Worm (Caenorhabditis elegans) whole organism, L4 larva: Measurements from ENCODE around the gene B0303.4.

ENCODE experiments used
- D1046.2 ChIP-seq: fragments of 200-800 bp; sonication (Bioruptor generic); IDR thresholded peaks from 2 replicates; pipeline ENCODE4 v1.3.6; 2022; ENCODE audit warnings: missing genetic modification characterization, missing compliant biosample characterization
- F26F4.8 ChIP-seq: fragments of 200-800 bp; sonication (Bioruptor generic); conservative IDR thresholded peaks from 2 replicates; pipeline ENCODE4 v1.3.6; 2022; ENCODE audit warnings: missing genetic modification characterization, missing compliant biosample characterization
- F37D6.2 ChIP-seq: sonication (generic microtip); optimal IDR thresholded peaks from 2 replicates; lab custom pipeline; 2016; ENCODE audit warnings: mild to moderate bottlenecking, missing genetic modification characterization, missing compliant biosample characterization
- R02D3.7 ChIP-seq: fragments of 150-350 bp; sonication (generic microtip); optimal IDR thresholded peaks from 3 replicates; lab custom pipeline; 2014; ENCODE audit warnings: missing biosample characterization, missing genetic modification characterization
- T20F7.1 ChIP-seq: fragments of 200-800 bp; sonication (Bioruptor generic); optimal IDR thresholded peaks from 2 replicates; lab custom pipeline; 2018; ENCODE audit warnings: mild to moderate bottlenecking, missing genetic modification characterization, missing compliant biosample characterization
- T26A8.4 ChIP-seq: fragments of 200-800 bp; sonication (Bioruptor generic); IDR thresholded peaks from 2 replicates; pipeline ENCODE4 v1.3.6; 2022; ENCODE audit warnings: missing genetic modification characterization, missing compliant biosample characterization
- Y48G9A.11 ChIP-seq: fragments of 200-800 bp; sonication (Bioruptor generic); IDR thresholded peaks from 2 replicates; pipeline ENCODE4 v1.3.6; 2022; ENCODE audit warnings: missing genetic modification reagents, missing genetic modification characterization, missing compliant biosample characterization
- aha-1 ChIP-seq: fragments of 150-350 bp; peaks from one replicate; lab custom pipeline; 2014; ENCODE audit warnings: missing biosample characterization, missing genetic modification characterization
- aly-2 ChIP-seq: sonication (generic microtip); optimal IDR thresholded peaks from 2 replicates; lab custom pipeline; 2018; ENCODE audit warnings: missing biosample characterization, missing genetic modification characterization
- attf-4 ChIP-seq: sonication (generic microtip); optimal IDR thresholded peaks from 3 replicates; lab custom pipeline; 2017; ENCODE audit warnings: missing biosample characterization, missing genetic modification characterization
- ceh-20 ChIP-seq: fragments of 200-800 bp; sonication (Bioruptor generic); IDR thresholded peaks from 2 replicates; pipeline ENCODE4 v1.3.6; 2022; ENCODE audit warnings: missing genetic modification reagents, missing genetic modification characterization, missing compliant biosample characterization
- ceh-82 ChIP-seq: sonication (generic microtip); optimal IDR thresholded peaks from 2 replicates; lab custom pipeline; 2017; ENCODE audit warnings: missing biosample characterization, missing genetic modification characterization
- ces-1 ChIP-seq: fragments of 150-350 bp; sonication (generic microtip); optimal IDR thresholded peaks from 4 replicates; lab custom pipeline; 2014; ENCODE audit warnings: missing biosample characterization, missing genetic modification reagents, missing genetic modification characterization
- ctbp-1 ChIP-seq: fragments of 200-800 bp; sonication (Bioruptor generic); IDR thresholded peaks from 2 replicates; pipeline ENCODE4 v1.3.6; 2022; ENCODE audit warnings: missing genetic modification reagents, missing genetic modification characterization, missing compliant biosample characterization
- daf-16 ChIP-seq, 3 experiments: sonication (generic microtip); optimal IDR thresholded peaks; 2 replicates each; lab custom pipeline; 2016 to 2017; ENCODE audit warnings: missing genetic modification characterization in 3 of 3, missing genetic modification reagents in 3 of 3, mild to moderate bottlenecking in 2 of 3, missing compliant biosample characterization in 2 of 3, missing biosample characterization in 1 of 3, moderate library complexity in 1 of 3
- daf-19 ChIP-seq: fragments of 200-800 bp; sonication (Bioruptor generic); conservative IDR thresholded peaks from 2 replicates; pipeline ENCODE4 v1.3.6; 2022; ENCODE audit warnings: missing genetic modification characterization, missing compliant biosample characterization
- dmd-8 ChIP-seq: fragments of 200-800 bp; sonication (Bioruptor generic); IDR thresholded peaks from 2 replicates; pipeline ENCODE4 v1.3.6; 2022; ENCODE audit warnings: missing genetic modification characterization, missing compliant biosample characterization
- dmd-9 ChIP-seq: fragments of 200-800 bp; sonication (Bioruptor generic); IDR thresholded peaks from 2 replicates; pipeline ENCODE4 v1.3.6; 2022; ENCODE audit warnings: missing genetic modification reagents, missing genetic modification characterization, missing compliant biosample characterization
- dve-1 ChIP-seq: sonication (generic microtip); optimal IDR thresholded peaks from 2 replicates; lab custom pipeline; 2017; ENCODE audit warnings: antibody characterized with exemption, mild to moderate bottlenecking, missing genetic modification characterization, missing compliant biosample characterization; ENCODE audit not compliant: insufficient read depth
- egl-27 ChIP-seq: sonication (generic microtip); optimal IDR thresholded peaks from 3 replicates; lab custom pipeline; 2017; ENCODE audit warnings: missing biosample characterization, missing genetic modification reagents, missing genetic modification characterization
- gei-8 ChIP-seq: fragments of 200-800 bp; sonication (Bioruptor generic); optimal IDR thresholded peaks from 2 replicates; lab custom pipeline; 2018; ENCODE audit warnings: mild to moderate bottlenecking, missing genetic modification characterization, missing compliant biosample characterization
- hlh-30 ChIP-seq: sonication (generic microtip); optimal IDR thresholded peaks from 2 replicates; lab custom pipeline; 2017; ENCODE audit warnings: antibody characterized with exemption, mild to moderate bottlenecking, missing genetic modification characterization, missing compliant biosample characterization; ENCODE audit not compliant: insufficient read depth
- hmg-1.1 ChIP-seq: fragments of 200-800 bp; sonication (Bioruptor generic); IDR thresholded peaks from 2 replicates; pipeline ENCODE4 v1.3.6; 2022; ENCODE audit warnings: missing genetic modification reagents, missing genetic modification characterization, missing compliant biosample characterization
- jun-1 ChIP-seq: fragments of 150-350 bp; optimal IDR thresholded peaks from 2 replicates; lab custom pipeline; 2014; ENCODE audit warnings: missing biosample characterization, missing genetic modification reagents, missing genetic modification characterization
- lin-29 ChIP-seq: fragments of 200-800 bp; sonication (Bioruptor generic); IDR thresholded peaks from 2 replicates; pipeline ENCODE4 v1.3.6; 2022; ENCODE audit warnings: missing genetic modification reagents, missing genetic modification characterization, missing compliant biosample characterization
- lir-3 ChIP-seq: sonication (generic microtip); optimal IDR thresholded peaks from 2 replicates; lab custom pipeline; 2016; ENCODE audit warnings: mild to moderate bottlenecking, missing genetic modification characterization, missing compliant biosample characterization
- lsy-2 ChIP-seq, 2 experiments: fragments of 150-350 bp in 1 of 2; sonication (generic microtip) in 1 of 2; optimal IDR thresholded peaks; 2 replicates each; lab custom pipeline; 2014 to 2017; ENCODE audit warnings: missing biosample characterization in 2 of 2, missing genetic modification characterization in 2 of 2
- mdl-1 ChIP-seq, 2 experiments: fragments of 150-350 bp in 1 of 2; sonication (generic microtip) in 1 of 2; optimal IDR thresholded peaks; 2 replicates each; lab custom pipeline; 2014 to 2017; ENCODE audit warnings: missing biosample characterization in 2 of 2, missing genetic modification characterization in 2 of 2
- mdt-29 ChIP-seq: fragments of 200-800 bp; sonication (Bioruptor generic); IDR thresholded peaks from 2 replicates; pipeline ENCODE4 v1.3.6; 2022; ENCODE audit warnings: missing genetic modification reagents, missing genetic modification characterization, missing compliant biosample characterization
- mes-2 ChIP-seq: sonication (generic microtip); optimal IDR thresholded peaks from 2 replicates; lab custom pipeline; 2016; ENCODE audit warnings: missing genotype, mild to moderate bottlenecking, missing genetic modification characterization, missing compliant biosample characterization; ENCODE audit not compliant: poor library complexity, severe bottlenecking
- nhr-237 ChIP-seq: sonication (generic microtip); optimal IDR thresholded peaks from 2 replicates; lab custom pipeline; 2017; ENCODE audit warnings: missing biosample characterization, missing genetic modification characterization
- nhr-28 ChIP-seq: fragments of 150-350 bp; optimal IDR thresholded peaks from 2 replicates; lab custom pipeline; 2014; ENCODE audit warnings: missing biosample characterization, missing genetic modification characterization
- nhr-77 ChIP-seq: fragments of 150-350 bp; optimal IDR thresholded peaks from 2 replicates; lab custom pipeline; 2014; ENCODE audit warnings: missing biosample characterization, missing genetic modification characterization
- php-3 ChIP-seq: fragments of 200-800 bp; sonication (Bioruptor generic); IDR thresholded peaks from 2 replicates; pipeline ENCODE4 v1.3.6; 2022; ENCODE audit warnings: missing genetic modification reagents, missing genetic modification characterization, missing compliant biosample characterization
- pqm-1 ChIP-seq: sonication (generic microtip); optimal IDR thresholded peaks from 2 replicates; lab custom pipeline; 2017; ENCODE audit warnings: missing biosample characterization, missing genetic modification characterization
- rbr-2 ChIP-seq: sonication (generic microtip); optimal IDR thresholded peaks from 2 replicates; lab custom pipeline; 2016; ENCODE audit warnings: missing genotype, missing genetic modification characterization, missing compliant biosample characterization
- sdz-12 ChIP-seq: fragments of 200-800 bp; sonication (Bioruptor generic); optimal IDR thresholded peaks from 2 replicates; lab custom pipeline; 2018; ENCODE audit warnings: mild to moderate bottlenecking, missing genetic modification characterization, missing compliant biosample characterization
- set-16 ChIP-seq: fragments of 200-800 bp; sonication (Bioruptor generic); IDR thresholded peaks from 2 replicates; pipeline ENCODE4 v1.3.6; 2022; ENCODE audit warnings: missing genetic modification reagents, missing genetic modification characterization, missing compliant biosample characterization
- skn-1 ChIP-seq: fragments of 150-350 bp; optimal IDR thresholded peaks from 2 replicates; lab custom pipeline; 2014; ENCODE audit warnings: missing biosample characterization, missing genetic modification characterization
- vab-7 ChIP-seq: fragments of 200-800 bp; sonication (Bioruptor generic); IDR thresholded peaks from 2 replicates; pipeline ENCODE4 v1.3.6; 2022; ENCODE audit warnings: missing genetic modification reagents, missing genetic modification characterization, missing compliant biosample characterization
- zfp-2 ChIP-seq: sonication (generic microtip); optimal IDR thresholded peaks from 2 replicates; lab custom pipeline; 2016; ENCODE audit warnings: mild to moderate bottlenecking, missing genetic modification characterization, missing compliant biosample characterization
- ztf-11 ChIP-seq: fragments of 150-350 bp; optimal IDR thresholded peaks from 2 replicates; lab custom pipeline; 2014; ENCODE audit warnings: missing biosample characterization, missing genetic modification characterization

B0303.4 gene

ce11 chrIII:8710310-8710709 lies 20.7 kb downstream of the B0303.4 start, which contains the start of gene B0303.11:
Gene B0303.11 (minus strand): TSS chrIII:8710410.
- TF ChIP-seq mdt-29 (GFP tag; lab: Robert Waterston, UW) (no peak), T26A8.4 (GFP tag; lab: Robert Waterston, UW) (no peak), skn-1 (tag; lab: Kevin White, UChicago) (no peak), ceh-82 (tag; lab: Kevin White, UChicago) (no peak), aha-1 (tag; lab: Kevin White, UChicago) (peak; percentile 18), vab-7 (GFP tag; lab: Robert Waterston, UW) (no peak), hmg-1.1 (GFP tag; lab: Robert Waterston, UW) (no peak)

DNA sequence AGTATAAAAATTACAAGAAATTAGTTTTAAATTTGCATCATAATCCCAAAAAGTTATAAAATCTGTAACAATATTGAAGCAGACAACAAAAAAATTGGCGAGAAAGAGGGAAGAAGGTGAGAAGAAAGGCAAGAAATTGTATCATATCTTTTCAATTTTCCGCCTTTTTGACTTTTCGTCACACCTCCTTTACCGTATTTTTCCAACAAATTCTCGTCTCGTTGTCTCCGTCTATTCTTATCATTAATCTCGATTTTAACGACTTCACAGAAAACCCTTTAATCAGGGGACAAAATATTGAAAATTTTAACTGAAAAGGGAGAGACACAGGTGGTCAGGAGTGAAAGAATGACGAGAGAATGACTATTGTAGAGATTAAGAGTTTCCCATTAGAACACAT lies 23.3 kb downstream of the B0303.4 start:
- no peak for TF ChIP-seq mes-2 (tag; lab: Kevin White, UChicago)
- no peak for TF ChIP-seq sdz-12 (GFP tag; lab: Kevin White, UChicago)
- TF ChIP-seq hlh-30 (tag; lab: Kevin White, UChicago), result peak; percentile 18
- TF ChIP-seq nhr-28 (tag; lab: Kevin White, UChicago), result peak; percentile 37
- TF ChIP-seq daf-19, result no peak
- TF ChIP-seq, all 104 proteins: peak for 2

ce11 chrIII:8716084-8716483 lies 26.4 kb downstream of the B0303.4 start, which contains the start of gene B0303.14:
Gene B0303.14 (minus strand): TSS chrIII:8716184.
- TF ChIP-seq ceh-20 (GFP tag; lab: Robert Waterston, UW), result no peak
- TF ChIP-seq zfp-2 (tag; lab: Kevin White, UChicago), result no peak
- no peak for TF ChIP-seq php-3 (GFP tag; lab: Robert Waterston, UW)
- TF ChIP-seq ztf-11, result no peak

DNA sequence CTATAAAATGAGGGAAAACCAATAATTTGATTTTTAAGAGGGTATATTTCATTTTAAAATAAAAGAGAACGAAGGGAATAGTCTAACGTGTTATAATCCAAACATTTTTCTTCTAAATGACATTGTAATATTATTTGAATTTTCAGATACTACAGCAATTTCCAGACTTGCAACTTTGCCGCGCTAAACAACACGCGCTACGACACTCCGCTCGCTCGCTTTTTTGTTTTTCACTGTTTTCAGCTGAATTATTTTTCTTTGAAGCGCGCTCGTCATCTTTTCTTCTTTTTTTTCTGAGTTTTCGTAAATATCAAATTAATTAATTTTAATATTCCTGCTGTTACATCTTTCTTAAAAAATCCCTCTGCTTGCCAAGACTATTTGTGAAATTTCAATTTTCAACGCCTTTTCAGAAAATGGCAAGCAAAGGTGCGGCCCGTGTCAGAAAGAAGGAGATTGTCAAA lies 27.6 kb downstream of the B0303.4 start, which contains the start of gene mrpl-11:
Gene mrpl-11 (plus strand): TSS at position 414 of the 464 bp plus-strand sequence.
- peak; percentile 44 for TF ChIP-seq mes-2 (tag; lab: Kevin White, UChicago)
- peak; percentile 95 for TF ChIP-seq T20F7.1
- peak; percentile 14 for TF ChIP-seq dve-1 (tag; lab: Kevin White, UChicago)
- no peak for TF ChIP-seq daf-16 (GFP tag; optimal IDR thresholded peaks at IDR 0.05; lab: Kevin White, UChicago)
- TF ChIP-seq daf-16 (tag; optimal IDR thresholded peaks at IDR 0.05; lab: Kevin White, UChicago), result peak; percentile 14
- TF ChIP-seq lsy-2 (tag; optimal IDR thresholded peaks at IDR 0.05; lab: Kevin White, UChicago), result peak in 1 of 2 experiments; percentile 51
- no peak for TF ChIP-seq mdt-29 (GFP tag; lab: Robert Waterston, UW)
- TF ChIP-seq D1046.2, result no peak
- peak; percentile 96 for TF ChIP-seq Y48G9A.11
- no peak for TF ChIP-seq attf-4 (tag; lab: Kevin White, UChicago)

- no peak for TF ChIP-seq gei-8 (GFP tag; lab: Kevin White, UChicago)
- no peak for TF ChIP-seq lsy-2 (tag; optimal IDR thresholded peaks at IDR 0.05; lab: Kevin White, UChicago)
- no peak for TF ChIP-seq lin-29 (GFP tag; lab: Robert Waterston, UW)
- no peak for TF ChIP-seq rbr-2
- TF ChIP-seq F26F4.8, result no peak
- TF ChIP-seq daf-16 (GFP tag; optimal IDR thresholded peaks at IDR 0.05; lab: Kevin White, UChicago), result no peak
- peak; percentile 72 for TF ChIP-seq daf-16 (tag; optimal IDR thresholded peaks at IDR 0.05; lab: Kevin White, UChicago)
- no peak for TF ChIP-seq egl-27 (tag; lab: Kevin White, UChicago)
- TF ChIP-seq ctbp-1 (GFP tag; lab: Robert Waterston, UW), result no peak
- TF ChIP-seq mdl-1 (tag; optimal IDR thresholded peaks at IDR 0.05; lab: Kevin White, UChicago), result no peak
- no peak for TF ChIP-seq hlh-30 (tag; lab: Kevin White, UChicago)
- TF ChIP-seq dmd-9, result no peak
- no peak for TF ChIP-seq ces-1
- no peak for TF ChIP-seq dmd-8
- TF ChIP-seq F37D6.2 (tag; lab: Kevin White, UChicago), result no peak
- TF ChIP-seq T20F7.1, result peak; percentile 47
- TF ChIP-seq ceh-20 (GFP tag; lab: Robert Waterston, UW), result no peak
- TF ChIP-seq aha-1 (tag; lab: Kevin White, UChicago), result peak; percentile 9
- TF ChIP-seq pqm-1 (tag; lab: Kevin White, UChicago), result peak; percentile 67
- TF ChIP-seq dve-1 (tag; lab: Kevin White, UChicago), result peak; percentile 49
- no peak for TF ChIP-seq set-16 (GFP tag; lab: Robert Waterston, UW)
- TF ChIP-seq aly-2 (tag; lab: Kevin White, UChicago), result no peak
- no peak for TF ChIP-seq lir-3 (tag; lab: Kevin White, UChicago)
- no peak for TF ChIP-seq jun-1 (tag; lab: Kevin White, UChicago)
- TF ChIP-seq nhr-237 (tag; lab: Kevin White, UChicago), result no peak
- TF ChIP-seq nhr-77 (tag; lab: Kevin White, UChicago), result peak; percentile 19
- TF ChIP-seq R02D3.7 (tag; lab: Kevin White, UChicago), result no peak
Observed at ce11 chrIII:8718592-8718991, 28.9 kb downstream of the B0303.4 start.
